Fruit fly (Drosophila melanogaster) whole organism, embryonic: Measurements from ENCODE around the gene CG34450.

ENCODE experiments used
- Adf1 ChIP-seq: fragments of 200-800 bp; sonication (Bioruptor generic); IDR thresholded peaks from 2 replicates; pipeline ENCODE4 v1.3.6; 2022; ENCODE audit warnings: missing biosample characterization, missing genetic modification characterization
- CG13287 ChIP-seq: fragments of 200-800 bp; sonication (Bioruptor generic); IDR thresholded peaks from 2 replicates; pipeline ENCODE4 v1.3.6; 2022; ENCODE audit warnings: missing biosample characterization, missing genetic modification characterization; ENCODE audit not compliant: partially characterized antibody
- CG15601 ChIP-seq: fragments of 200-800 bp; sonication (Bioruptor generic); optimal IDR thresholded peaks from 3 replicates; lab custom pipeline; 2019; ENCODE audit warnings: missing biosample characterization, mild to moderate bottlenecking, missing genetic modification characterization, moderate library complexity
- CG1602 ChIP-seq: fragments of 200-800 bp; sonication (Bioruptor generic); optimal IDR thresholded peaks from 3 replicates; lab custom pipeline; 2016; ENCODE audit warnings: missing biosample characterization, missing genetic modification characterization
- CG17328 ChIP-seq: fragments of 200-800 bp; sonication (Bioruptor generic); IDR thresholded peaks from 2 replicates; pipeline ENCODE4 v1.3.6; 2022; ENCODE audit warnings: missing biosample characterization, missing genetic modification characterization
- CG2712 ChIP-seq: fragments of 200-800 bp; optimal IDR thresholded peaks from 3 replicates; lab custom pipeline; 2019; ENCODE audit warnings: missing biosample characterization, mild to moderate bottlenecking, missing genetic modification characterization, moderate library complexity
- CG2875 ChIP-seq: fragments of 200-800 bp; sonication (Bioruptor generic); optimal IDR thresholded peaks from 2 replicates; lab custom pipeline; 2017; ENCODE audit warnings: missing biosample characterization, mild to moderate bottlenecking, missing genetic modification characterization, missing genetic modification reagents
- CG30431 ChIP-seq: fragments of 200-800 bp; sonication (Bioruptor generic); optimal IDR thresholded peaks from 2 replicates; lab custom pipeline; 2017; ENCODE audit warnings: missing biosample characterization, missing genetic modification characterization
- CG31441 ChIP-seq: fragments of 200-800 bp; sonication (Bioruptor generic); IDR thresholded peaks from 2 replicates; pipeline ENCODE4 v1.3.6; 2022; ENCODE audit warnings: missing biosample characterization, missing genetic modification characterization
- CG33213 ChIP-seq: fragments of 200-800 bp; sonication (Bioruptor generic); optimal IDR thresholded peaks from 3 replicates; lab custom pipeline; 2016; ENCODE audit warnings: missing biosample characterization, missing genetic modification characterization
- CG33557 ChIP-seq: fragments of 200-800 bp; sonication (Bioruptor generic); optimal IDR thresholded peaks from 2 replicates; lab custom pipeline; 2019; ENCODE audit warnings: missing biosample characterization, mild to moderate bottlenecking, missing genetic modification characterization, moderate library complexity
- CG3838 ChIP-seq: fragments of 200-800 bp; sonication (Bioruptor generic); optimal IDR thresholded peaks from 3 replicates; lab custom pipeline; 2016; ENCODE audit warnings: missing biosample characterization, missing genetic modification characterization
- CG42726 ChIP-seq: fragments of 200-800 bp; sonication (Bioruptor generic); IDR thresholded peaks from 2 replicates; pipeline ENCODE4 v1.3.6; 2022; ENCODE audit warnings: missing biosample characterization, missing genetic modification characterization; ENCODE audit not compliant: partially characterized antibody
- CG4424 ChIP-seq: fragments of 200-800 bp; sonication (Bioruptor generic); optimal IDR thresholded peaks from 3 replicates; lab custom pipeline; 2016; ENCODE audit warnings: missing biosample characterization, missing genetic modification characterization
- CG4730 ChIP-seq: fragments of 200-800 bp; sonication (Bioruptor generic); IDR thresholded peaks from 2 replicates; pipeline ENCODE4 v1.3.6; 2022; ENCODE audit warnings: missing biosample characterization, missing genetic modification characterization
- CG6689 ChIP-seq: fragments of 200-800 bp; sonication (Bioruptor generic); IDR thresholded peaks from 2 replicates; pipeline ENCODE4 v1.3.6; 2022; ENCODE audit warnings: missing biosample characterization, missing genetic modification characterization
- CG6765 ChIP-seq: fragments of 200-800 bp; sonication (Bioruptor generic); optimal IDR thresholded peaks from 3 replicates; lab custom pipeline; 2017; ENCODE audit warnings: missing biosample characterization, mild to moderate bottlenecking, missing genetic modification characterization
- CG8388 ChIP-seq: fragments of 200-800 bp; sonication (Bioruptor generic); optimal IDR thresholded peaks from 2 replicates; lab custom pipeline; 2019; ENCODE audit warnings: missing biosample characterization, mild to moderate bottlenecking, missing genetic modification characterization, moderate library complexity
- CG8478 ChIP-seq: fragments of >200 bp; optimal IDR thresholded peaks from 2 replicates; lab custom pipeline; 2018
- Dip2 ChIP-seq: fragments of 200-800 bp; sonication (Bioruptor generic); IDR thresholded peaks from 2 replicates; pipeline ENCODE4 v1.3.6; 2022; ENCODE audit warnings: missing biosample characterization, missing genetic modification characterization
- Dref ChIP-seq: fragments of 200-800 bp; sonication (Bioruptor generic); IDR thresholded peaks from 2 replicates; pipeline ENCODE4 v1.3.6; 2022; ENCODE audit warnings: missing biosample characterization, missing genetic modification characterization
- Drgx ChIP-seq: fragments of 200-800 bp; sonication (Bioruptor generic); IDR thresholded peaks from 2 replicates; pipeline ENCODE4 v1.3.6; 2022; ENCODE audit warnings: missing biosample characterization, missing genetic modification characterization
- ERR ChIP-seq: fragments of 200-800 bp; sonication (Bioruptor generic); optimal IDR thresholded peaks from 2 replicates; lab custom pipeline; 2016; ENCODE audit warnings: missing biosample characterization, missing genetic modification characterization
- Ets65A ChIP-seq: fragments of 200-800 bp; sonication (Bioruptor generic); peaks from one replicate; lab custom pipeline; 2016; ENCODE audit warnings: missing biosample characterization, missing genetic modification characterization
- Lhr ChIP-seq: fragments of 200-800 bp; sonication (Bioruptor generic); optimal IDR thresholded peaks from 3 replicates; lab custom pipeline; 2017; ENCODE audit warnings: mild to moderate bottlenecking, missing biosample characterization, missing genetic modification reagents, missing genetic modification characterization
- MTF-1 ChIP-seq: fragments of 200-800 bp; sonication (Bioruptor generic); optimal IDR thresholded peaks from 2 replicates; lab custom pipeline; 2018; ENCODE audit warnings: missing biosample characterization, mild to moderate bottlenecking, missing genetic modification characterization, borderline replicate concordance
- Med ChIP-seq: fragments of 200-800 bp; sonication (Bioruptor generic); peaks from one replicate; lab custom pipeline; 2016; ENCODE audit warnings: missing biosample characterization, missing genetic modification characterization, mild to moderate bottlenecking, inconsistent platforms, moderate library complexity
- Mrtf ChIP-seq: fragments of 200-800 bp; sonication (Bioruptor generic); IDR thresholded peaks from 3 replicates; pipeline ENCODE4 v1.3.6; 2022; ENCODE audit warnings: missing biosample characterization, missing genetic modification characterization
- Nf-YC ChIP-seq: fragments of 200-800 bp; optimal IDR thresholded peaks from 3 replicates; lab custom pipeline; 2019; ENCODE audit warnings: missing biosample characterization, mild to moderate bottlenecking, missing genetic modification characterization, moderate library complexity
- PHDP ChIP-seq: fragments of 200-800 bp; sonication (Bioruptor generic); optimal IDR thresholded peaks from 3 replicates; lab custom pipeline; 2018; ENCODE audit warnings: missing biosample characterization, mild to moderate bottlenecking, missing genetic modification characterization, moderate library complexity
- Ravus ChIP-seq: fragments of 200-800 bp; sonication (Bioruptor generic); IDR thresholded peaks from 2 replicates; pipeline ENCODE4 v1.3.6; 2022; ENCODE audit warnings: missing biosample characterization, missing genetic modification characterization
- Sox100B ChIP-seq: fragments of 200-800 bp; sonication (Bioruptor generic); optimal IDR thresholded peaks from 3 replicates; lab custom pipeline; 2018; ENCODE audit warnings: missing biosample characterization, mild to moderate bottlenecking, missing genetic modification characterization
- Spps ChIP-seq: fragments of 200-800 bp; sonication (Bioruptor generic); optimal IDR thresholded peaks from 2 replicates; lab custom pipeline; 2018; ENCODE audit warnings: missing biosample characterization, mild to moderate bottlenecking, missing genetic modification characterization
- ap ChIP-seq: fragments of 200-800 bp; sonication (Bioruptor generic); IDR thresholded peaks from 2 replicates; pipeline ENCODE4 v1.3.6; 2022; ENCODE audit warnings: missing biosample characterization, missing genetic modification characterization
- ara ChIP-seq: fragments of 200-800 bp; sonication (Bioruptor generic); IDR thresholded peaks from 2 replicates; pipeline ENCODE4 v1.3.6; 2022; ENCODE audit warnings: missing biosample characterization, missing genetic modification characterization
- az2 ChIP-seq: fragments of 200-800 bp; sonication (Bioruptor generic); optimal IDR thresholded peaks from 3 replicates; lab custom pipeline; 2016; ENCODE audit warnings: missing biosample characterization, missing genetic modification characterization
- crol ChIP-seq: fragments of 200-800 bp; sonication (Bioruptor generic); IDR thresholded peaks from 2 replicates; pipeline ENCODE4 v1.3.6; 2022; ENCODE audit warnings: missing biosample characterization, missing genetic modification characterization
- dmrt99B ChIP-seq: fragments of 200-800 bp; sonication (Bioruptor generic); optimal IDR thresholded peaks from 2 replicates; lab custom pipeline; 2018; ENCODE audit warnings: missing biosample characterization, mild to moderate bottlenecking, missing genetic modification characterization, moderate library complexity
- gfzf ChIP-seq: fragments of 200-800 bp; sonication (Bioruptor generic); optimal IDR thresholded peaks from 2 replicates; lab custom pipeline; 2016; ENCODE audit warnings: missing biosample characterization, mild to moderate bottlenecking, missing genetic modification characterization, moderate library complexity
- gsb ChIP-seq: fragments of 200-800 bp; sonication (Bioruptor generic); IDR thresholded peaks from 2 replicates; pipeline ENCODE4 v1.3.6; 2022; ENCODE audit warnings: missing biosample characterization, missing genetic modification characterization
- hkb ChIP-seq, 2 experiments: fragments of 200-800 bp in 1 of 2; fragments of >200 bp in 1 of 2; sonication (Bioruptor generic) in 1 of 2; IDR thresholded peaks in 1 of 2; optimal IDR thresholded peaks in 1 of 2; 2 replicates each; pipeline versions ENCODE4 v1.3.6 to Lab custom; 2017 to 2022; ENCODE audit warnings: missing biosample characterization in 1 of 2, missing genetic modification characterization in 1 of 2
- lola ChIP-seq, 3 experiments: fragments of >200 bp in 2 of 3; fragments of 200-800 bp in 1 of 3; sonication (Bioruptor generic) in 1 of 3; optimal IDR thresholded peaks; 2 replicates each; lab custom pipeline; 2017 to 2019; ENCODE audit warnings: missing biosample characterization in 3 of 3, missing genetic modification characterization in 3 of 3, mild to moderate bottlenecking in 1 of 3, moderate library complexity in 1 of 3
- mam ChIP-seq: fragments of 200-800 bp; sonication (Bioruptor generic); optimal IDR thresholded peaks from 3 replicates; lab custom pipeline; 2016; ENCODE audit warnings: missing biosample characterization, missing genetic modification characterization
- nmo ChIP-seq: fragments of 200-800 bp; sonication (Bioruptor generic); optimal IDR thresholded peaks from 2 replicates; lab custom pipeline; 2018; ENCODE audit warnings: missing biosample characterization, mild to moderate bottlenecking, missing genetic modification characterization, moderate library complexity
- phol ChIP-seq: fragments of 200-800 bp; sonication (Bioruptor generic); optimal IDR thresholded peaks from 3 replicates; lab custom pipeline; 2018; ENCODE audit warnings: missing biosample characterization, mild to moderate bottlenecking, missing genetic modification characterization, moderate library complexity
- sc ChIP-seq, 3 experiments: fragments of >200 bp in 2 of 3; fragments of 200-800 bp in 1 of 3; sonication (Bioruptor generic) in 1 of 3; optimal IDR thresholded peaks; 2 replicates in 2 of 3; 3 replicates in 1 of 3; lab custom pipeline; 2017; ENCODE audit warnings: mild to moderate bottlenecking in 1 of 3, missing biosample characterization in 1 of 3, missing genetic modification characterization in 1 of 3, missing genetic modification reagents in 1 of 3
- sqz ChIP-seq: fragments of 200-800 bp; sonication (Bioruptor generic); optimal IDR thresholded peaks from 3 replicates; lab custom pipeline; 2018; ENCODE audit warnings: missing biosample characterization, mild to moderate bottlenecking, missing genetic modification characterization
- tin ChIP-seq: fragments of 200-800 bp; sonication (Bioruptor generic); optimal IDR thresholded peaks from 3 replicates; lab custom pipeline; 2016; ENCODE audit warnings: missing biosample characterization, missing genetic modification characterization
- vvl ChIP-seq: fragments of 200-800 bp; sonication (Bioruptor generic); IDR thresholded peaks from 2 replicates; pipeline ENCODE4 v1.3.6; 2022; ENCODE audit warnings: missing biosample characterization, missing genetic modification characterization
- zfh1 ChIP-seq: fragments of 200-800 bp; sonication (Bioruptor generic); IDR thresholded peaks from 3 replicates; pipeline ENCODE4 v1.3.6; 2022; ENCODE audit warnings: missing biosample characterization, missing genetic modification characterization

The CG34450 gene

dm6 chrX:9295518-9295917 is 34.8 kb downstream of the CG34450 start:
- TF ChIP-seq phol (peak; percentile 33), mam (GFP tag; lab: Kevin White, UChicago) (no peak), Lhr (GFP tag; lab: Kevin White, UChicago) (no peak), crol (GFP tag; lab: Robert Waterston, UW) (no peak), Nf-YC (no peak), Med (GFP tag; lab: Kevin White, UChicago) (peak; percentile 61), ara (peak; percentile 57; the same call in 1 of the 2 replicates), lola (GFP tag; optimal IDR thresholded peaks at IDR 0.05; lab: Kevin White, UChicago) (peak in 1 of 3 experiments; percentile 51), Sox100B (GFP tag; lab: Kevin White, UChicago) (no peak), Dref (GFP tag; lab: Robert Waterston, UW) (no peak), CG4424 (peak; percentile 33), CG33557 (no peak), CG30431 (GFP tag; lab: Kevin White, UChicago) (peak; percentile 14), hkb (optimal IDR thresholded peaks at IDR 0.05; lab: Kevin White, UChicago) (no peak), hkb (GFP tag; IDR thresholded peaks at IDR 0.05; lab: Robert Waterston, UW) (peak; percentile 32; the same call in 1 of the 2 replicates), CG6765 (GFP tag; lab: Kevin White, UChicago) (no peak), ap (GFP tag; lab: Robert Waterston, UW) (no peak), Dip2 (no peak), dmrt99B (tag; lab: Kevin White, UChicago) (peak; percentile 17), CG17328 (GFP tag; lab: Robert Waterston, UW) (peak; percentile 56; the same call in 1 of the 2 replicates), Spps (tag; lab: Kevin White, UChicago) (peak; percentile 3), CG15601 (peak; percentile 36), MTF-1 (GFP tag; lab: Kevin White, UChicago) (no peak), CG6689 (peak; percentile 44; the same call in 1 of the 2 replicates), gsb (GFP tag; lab: Robert Waterston, UW) (no peak), sqz (GFP tag; lab: Kevin White, UChicago) (no peak), PHDP (tag; lab: Kevin White, UChicago) (no peak), Ets65A (GFP tag; lab: Kevin White, UChicago) (peak; percentile 72), Ravus (GFP tag; lab: Robert Waterston, UW) (no peak), CG2712 (tag; lab: Kevin White, UChicago) (peak; percentile 57), CG2875 (peak; percentile 1), CG8478 (lab: Kevin White, UChicago) (no peak), az2 (GFP tag; lab: Kevin White, UChicago) (peak; percentile 23), CG8388 (GFP tag; lab: Kevin White, UChicago) (peak; percentile 34), zfh1 (GFP tag; lab: Robert Waterston, UW) (peak; percentile 71), vvl (GFP tag; lab: Robert Waterston, UW) (peak; percentile 72), CG33213 (GFP tag; lab: Kevin White, UChicago) (no peak), CG1602 (GFP tag; lab: Kevin White, UChicago) (peak; percentile 14), CG4730 (GFP tag; lab: Robert Waterston, UW) (0 out of 2 replicates have a peak, but pooled peaks have one; percentile 26), gfzf (GFP tag; lab: Kevin White, UChicago) (no peak), CG31441 (GFP tag; lab: Robert Waterston, UW) (no peak), ERR (no peak), CG13287 (GFP tag; lab: Robert Waterston, UW) (no peak), nmo (GFP tag; lab: Kevin White, UChicago) (peak; percentile 40), Drgx (GFP tag; lab: Robert Waterston, UW) (no peak), tin (GFP tag; lab: Kevin White, UChicago) (peak; percentile 3), CG3838 (no peak), CG42726 (GFP tag; lab: Robert Waterston, UW) (no peak), sc (optimal IDR thresholded peaks at IDR 0.05; lab: Kevin White, UChicago) (no peak), sc (GFP tag; optimal IDR thresholded peaks at IDR 0.05; lab: Kevin White, UChicago) (peak; percentile 9), Adf1 (GFP tag; lab: Robert Waterston, UW) (no peak), Mrtf (no peak)
